Fruit fly (Drosophila melanogaster) S2 (cell line): ENCODE measurements around the gene Doc1.

ENCODE experiments used
- CG8478 ChIP-seq: fragments of >200 bp; optimal IDR thresholded peaks from 2 replicates; lab custom pipeline; 2018
- CTCF ChIP-seq, 2 experiments: fragments of >200 bp; optimal IDR thresholded peaks; 2 replicates each; lab custom pipeline; 2018

DNA sequence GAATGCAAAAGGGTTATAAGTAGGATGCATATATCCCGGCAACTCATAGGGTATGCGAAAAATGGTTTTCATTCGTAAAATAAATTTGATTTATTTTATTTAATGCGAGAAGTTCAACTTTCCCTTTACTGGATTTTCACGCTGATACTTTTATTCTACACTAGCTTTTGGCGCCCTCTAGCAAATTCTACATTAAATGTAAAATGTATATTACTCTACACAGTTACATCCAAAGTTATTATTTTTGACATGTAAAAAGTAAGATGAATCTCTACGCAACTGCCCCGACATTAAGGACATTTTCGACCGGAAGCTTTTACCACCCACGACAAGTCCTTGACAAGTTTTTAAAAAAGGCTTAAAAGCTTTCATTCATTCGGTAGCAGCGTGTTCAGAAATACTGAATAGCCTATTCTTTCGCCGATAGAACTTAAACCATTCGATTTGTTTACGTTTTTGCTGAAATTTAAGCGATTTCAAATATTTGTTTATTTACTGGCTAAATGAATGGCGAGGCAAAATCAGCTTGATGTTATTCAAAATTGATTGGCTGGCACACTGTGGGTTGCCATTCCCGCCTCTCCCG is 13.7 kb downstream of the Doc1 start:
- TF ChIP-seq CG8478, result no peak
- TF ChIP-seq CTCF (optimal IDR thresholded peaks at IDR 0.05; lab: Kevin White, UChicago), result peak; percentile 80 to 88
